Worm (Caenorhabditis elegans) whole organism, L4 larva: ENCODE results near the gene srab-13.
A peak's percentile ranks its signal among the peaks of the same experiment; 100 is the strongest.

Experiments used
- F26F4.8 ChIP-seq: fragments of 200-800 bp; sonication (Bioruptor generic); conservative IDR thresholded peaks from 2 replicates; pipeline ENCODE4 v1.3.6; 2022; ENCODE audit warnings: missing genetic modification characterization, missing compliant biosample characterization
- Y105C5A.15 ChIP-seq: fragments of 200-800 bp; sonication (Bioruptor generic); IDR thresholded peaks from 2 replicates; pipeline ENCODE4 v1.3.6; 2022; ENCODE audit warnings: missing genetic modification characterization, missing compliant biosample characterization
- Y48G9A.11 ChIP-seq: fragments of 200-800 bp; sonication (Bioruptor generic); IDR thresholded peaks from 2 replicates; pipeline ENCODE4 v1.3.6; 2022; ENCODE audit warnings: missing genetic modification reagents, missing genetic modification characterization, missing compliant biosample characterization
- Y75B8A.6 ChIP-seq: fragments of 200-800 bp; sonication (Bioruptor generic); IDR thresholded peaks from 2 replicates; pipeline ENCODE4 v1.3.6; 2022; ENCODE audit warnings: missing genetic modification reagents, missing genetic modification characterization, missing compliant biosample characterization
- ZK337.2 ChIP-seq: fragments of 200-800 bp; sonication (Bioruptor generic); IDR thresholded peaks from 2 replicates; pipeline ENCODE4 v1.3.6; 2022; ENCODE audit warnings: missing genetic modification reagents, missing genetic modification characterization, missing compliant biosample characterization
- aly-2 ChIP-seq: sonication (generic microtip); optimal IDR thresholded peaks from 2 replicates; lab custom pipeline; 2018; ENCODE audit warnings: missing biosample characterization, missing genetic modification characterization
- cey-2 ChIP-seq: sonication (generic microtip); optimal IDR thresholded peaks from 3 replicates; lab custom pipeline; 2017; ENCODE audit warnings: missing genetic modification characterization, mild to moderate bottlenecking, missing compliant biosample characterization, antibody characterized with exemption, borderline replicate concordance; ENCODE audit not compliant: insufficient read depth
- daf-12 ChIP-seq: fragments of 150-350 bp; optimal IDR thresholded peaks from 2 replicates; lab custom pipeline; 2014; ENCODE audit warnings: missing biosample characterization, missing genetic modification reagents, missing genetic modification characterization
- daf-16 ChIP-seq, 3 experiments: sonication (generic microtip); optimal IDR thresholded peaks; 2 replicates each; lab custom pipeline; 2016 to 2017; ENCODE audit warnings: missing genetic modification characterization in 3 of 3, missing genetic modification reagents in 3 of 3, mild to moderate bottlenecking in 2 of 3, missing compliant biosample characterization in 2 of 3, missing biosample characterization in 1 of 3, moderate library complexity in 1 of 3
- duxl-1 ChIP-seq: sonication (generic microtip); optimal IDR thresholded peaks from 2 replicates; lab custom pipeline; 2016; ENCODE audit warnings: mild to moderate bottlenecking, missing genetic modification characterization, moderate library complexity, missing compliant biosample characterization; ENCODE audit not compliant: poor library complexity
- egl-43 ChIP-seq: fragments of 200-800 bp; sonication (Bioruptor generic); IDR thresholded peaks from 2 replicates; pipeline ENCODE4 v1.3.6; 2022; ENCODE audit warnings: missing genetic modification reagents, missing genetic modification characterization, missing compliant biosample characterization
- fos-1 ChIP-seq: fragments of 150-350 bp; optimal IDR thresholded peaks from 2 replicates; lab custom pipeline; 2014; ENCODE audit warnings: missing biosample characterization, missing genetic modification characterization
- hlh-11 ChIP-seq: fragments of 200-800 bp; sonication (Bioruptor generic); optimal IDR thresholded peaks from 2 replicates; lab custom pipeline; 2018; ENCODE audit warnings: mild to moderate bottlenecking, missing genetic modification characterization, missing compliant biosample characterization
- hmg-1.1 ChIP-seq: fragments of 200-800 bp; sonication (Bioruptor generic); IDR thresholded peaks from 2 replicates; pipeline ENCODE4 v1.3.6; 2022; ENCODE audit warnings: missing genetic modification reagents, missing genetic modification characterization, missing compliant biosample characterization
- jun-1 ChIP-seq: fragments of 150-350 bp; optimal IDR thresholded peaks from 2 replicates; lab custom pipeline; 2014; ENCODE audit warnings: missing biosample characterization, missing genetic modification reagents, missing genetic modification characterization
- lim-7 ChIP-seq: fragments of 200-800 bp; sonication (Bioruptor generic); IDR thresholded peaks from 2 replicates; pipeline ENCODE4 v1.3.6; 2022; ENCODE audit warnings: missing genetic modification characterization, missing compliant biosample characterization
- lin-15B ChIP-seq: fragments of 150-350 bp; sonication (generic microtip); optimal IDR thresholded peaks from 3 replicates; lab custom pipeline; 2014; ENCODE audit warnings: missing biosample characterization, missing genetic modification characterization
- lin-29 ChIP-seq: fragments of 200-800 bp; sonication (Bioruptor generic); IDR thresholded peaks from 2 replicates; pipeline ENCODE4 v1.3.6; 2022; ENCODE audit warnings: missing genetic modification reagents, missing genetic modification characterization, missing compliant biosample characterization
- lin-38 ChIP-seq: fragments of 200-800 bp; sonication (Bioruptor generic); IDR thresholded peaks from 2 replicates; pipeline ENCODE4 v1.3.6; 2022; ENCODE audit warnings: missing genetic modification reagents, missing genetic modification characterization, missing compliant biosample characterization
- lin-39 ChIP-seq: fragments of 150-350 bp; optimal IDR thresholded peaks from 2 replicates; lab custom pipeline; 2014; ENCODE audit warnings: missing biosample characterization, missing genetic modification reagents, missing genetic modification characterization
- lir-3 ChIP-seq: sonication (generic microtip); optimal IDR thresholded peaks from 2 replicates; lab custom pipeline; 2016; ENCODE audit warnings: mild to moderate bottlenecking, missing genetic modification characterization, missing compliant biosample characterization
- madf-5 ChIP-seq, 2 experiments: fragments of 200-800 bp; sonication (Bioruptor generic); IDR thresholded peaks; 2 replicates each; pipeline ENCODE4 v1.3.6; 2022; ENCODE audit warnings: missing compliant biosample characterization in 2 of 2, missing genetic modification characterization in 2 of 2
- mes-2 ChIP-seq: sonication (generic microtip); optimal IDR thresholded peaks from 2 replicates; lab custom pipeline; 2016; ENCODE audit warnings: missing genotype, mild to moderate bottlenecking, missing genetic modification characterization, missing compliant biosample characterization; ENCODE audit not compliant: poor library complexity, severe bottlenecking
- mxl-2 ChIP-seq: fragments of 200-800 bp; sonication (Bioruptor generic); conservative IDR thresholded peaks from 2 replicates; pipeline ENCODE4 v1.3.6; 2022; ENCODE audit warnings: missing genetic modification reagents, missing genetic modification characterization, missing compliant biosample characterization
- nhr-10 ChIP-seq: fragments of 150-350 bp; optimal IDR thresholded peaks from 2 replicates; lab custom pipeline; 2014; ENCODE audit warnings: missing biosample characterization, missing genetic modification characterization
- nhr-102 ChIP-seq: sonication (generic microtip); optimal IDR thresholded peaks from 2 replicates; lab custom pipeline; 2016; ENCODE audit warnings: mild to moderate bottlenecking, missing genetic modification characterization, moderate library complexity, missing compliant biosample characterization
- nhr-11 ChIP-seq: fragments of 150-350 bp; optimal IDR thresholded peaks from 2 replicates; lab custom pipeline; 2014; ENCODE audit warnings: missing biosample characterization, missing genetic modification characterization
- nhr-111 ChIP-seq: fragments of 200-800 bp; sonication (Bioruptor generic); optimal IDR thresholded peaks from 2 replicates; lab custom pipeline; 2018; ENCODE audit warnings: mild to moderate bottlenecking, missing genetic modification characterization, missing compliant biosample characterization
- nhr-28 ChIP-seq: fragments of 150-350 bp; optimal IDR thresholded peaks from 2 replicates; lab custom pipeline; 2014; ENCODE audit warnings: missing biosample characterization, missing genetic modification characterization
- nhr-76 ChIP-seq: fragments of 150-350 bp; optimal IDR thresholded peaks from 2 replicates; lab custom pipeline; 2014; ENCODE audit warnings: missing biosample characterization, missing genetic modification characterization
- pha-4 ChIP-seq, 2 experiments: fragments of 150-350 bp in 1 of 2; fragments of 200-800 bp in 1 of 2; sonication (Bioruptor generic) in 1 of 2; IDR thresholded peaks in 1 of 2; optimal IDR thresholded peaks in 1 of 2; 2 replicates each; pipeline versions ENCODE4 v1.3.6 to Lab custom; 2014 to 2022; ENCODE audit warnings: missing genetic modification characterization in 2 of 2, missing genetic modification reagents in 2 of 2, missing biosample characterization in 1 of 2, missing compliant biosample characterization in 1 of 2
- rbr-2 ChIP-seq: sonication (generic microtip); optimal IDR thresholded peaks from 2 replicates; lab custom pipeline; 2016; ENCODE audit warnings: missing genotype, missing genetic modification characterization, missing compliant biosample characterization
- snpc-4 ChIP-seq: fragments of 150-350 bp; optimal IDR thresholded peaks from 2 replicates; lab custom pipeline; 2014; ENCODE audit warnings: missing biosample characterization, missing genetic modification characterization
- spr-1 ChIP-seq: sonication (generic microtip); optimal IDR thresholded peaks from 2 replicates; lab custom pipeline; 2016; ENCODE audit warnings: mild to moderate bottlenecking, missing genetic modification characterization, missing compliant biosample characterization
- spr-3 ChIP-seq: fragments of 200-800 bp; sonication (Bioruptor generic); optimal IDR thresholded peaks from 2 replicates; lab custom pipeline; 2018; ENCODE audit warnings: mild to moderate bottlenecking, missing genetic modification characterization, missing compliant biosample characterization
- tag-97 ChIP-seq: fragments of 200-800 bp; sonication (Bioruptor generic); IDR thresholded peaks from 2 replicates; pipeline ENCODE4 v1.3.6; 2022; ENCODE audit warnings: missing genetic modification characterization, missing compliant biosample characterization
- unc-130 ChIP-seq: sonication (generic microtip); optimal IDR thresholded peaks from 2 replicates; lab custom pipeline; 2016; ENCODE audit warnings: missing genetic modification reagents, missing genetic modification characterization, missing compliant biosample characterization
- unc-62 ChIP-seq, 3 experiments: fragments of 150-350 bp in 1 of 3; sonication (generic microtip); optimal IDR thresholded peaks in 2 of 3; peaks in 1 of 3; 1 replicate in 1 of 3; 2 replicates in 2 of 3; lab custom pipeline; 2014 to 2017; ENCODE audit warnings: missing biosample characterization in 3 of 3, missing genetic modification characterization in 3 of 3, missing genetic modification reagents in 3 of 3, missing genotype in 1 of 3
- vab-7 ChIP-seq: fragments of 200-800 bp; sonication (Bioruptor generic); IDR thresholded peaks from 2 replicates; pipeline ENCODE4 v1.3.6; 2022; ENCODE audit warnings: missing genetic modification reagents, missing genetic modification characterization, missing compliant biosample characterization
- zag-1 ChIP-seq: fragments of 150-350 bp; optimal IDR thresholded peaks from 2 replicates; lab custom pipeline; 2014; ENCODE audit warnings: missing biosample characterization, missing genetic modification characterization
- zfp-3 ChIP-seq: fragments of 200-800 bp; sonication (Bioruptor generic); conservative IDR thresholded peaks from 2 replicates; pipeline ENCODE4 v1.3.6; 2022; ENCODE audit warnings: missing genetic modification reagents, missing genetic modification characterization, missing compliant biosample characterization
- zip-11 ChIP-seq: fragments of 200-800 bp; sonication (Bioruptor generic); IDR thresholded peaks from 2 replicates; pipeline ENCODE4 v1.3.6; 2022; ENCODE audit warnings: missing genetic modification characterization, missing compliant biosample characterization

The srab-13 gene

DNA sequence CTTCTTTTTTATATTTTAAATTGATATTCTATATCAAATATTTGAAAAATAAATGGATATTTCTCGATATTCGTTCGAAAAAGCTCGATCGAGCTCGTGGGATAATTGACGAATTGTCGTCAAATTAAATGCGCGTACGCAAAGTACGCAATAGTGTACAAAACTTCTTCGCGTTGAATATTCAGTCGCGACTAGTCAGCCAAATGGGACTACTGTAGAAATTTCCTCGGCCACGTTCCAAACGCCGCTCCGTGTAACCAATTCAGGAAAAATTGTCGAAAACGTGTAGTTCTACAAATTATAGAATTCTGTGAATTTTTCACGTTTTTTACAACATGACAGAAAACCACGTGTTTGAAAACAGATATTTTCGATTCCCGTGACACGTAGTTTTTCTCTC is 19.3 kb downstream of the srab-13 start (continued):
- TF ChIP-seq unc-130 (GFP tag; lab: Kevin White, UChicago) (peak; percentile 91), daf-16 (GFP tag; optimal IDR thresholded peaks at IDR 0.05; lab: Kevin White, UChicago) (no peak), daf-16 (tag; optimal IDR thresholded peaks at IDR 0.05; lab: Kevin White, UChicago) (peak; percentile 25), Y75B8A.6 (GFP tag; lab: Robert Waterston, UW) (no peak), vab-7 (GFP tag; lab: Robert Waterston, UW) (no peak), mes-2 (tag; lab: Kevin White, UChicago) (peak; percentile 94), lin-38 (GFP tag; lab: Robert Waterston, UW) (peak; percentile 88), Y48G9A.11 (GFP tag; lab: Robert Waterston, UW) (peak; percentile 60; the same call in 1 of the 2 replicates)

DNA sequence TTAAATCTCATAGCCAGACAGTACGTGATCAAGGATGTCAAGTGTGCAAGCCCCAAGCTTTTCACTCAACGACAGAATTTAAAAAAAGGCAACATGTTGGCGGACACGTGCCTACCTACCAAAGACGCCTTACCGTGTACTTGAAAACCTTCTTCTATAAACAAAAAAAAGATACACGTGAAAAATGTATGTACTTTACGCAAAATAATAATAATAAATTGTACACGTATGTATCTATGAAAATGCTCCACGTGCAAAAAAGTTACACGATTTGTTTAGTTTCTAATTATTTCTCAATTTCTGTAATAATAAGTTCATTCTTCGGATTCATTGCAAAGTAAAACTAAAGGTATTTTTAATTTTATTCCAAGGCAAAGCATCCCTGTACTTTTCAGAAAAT is 23.0 kb downstream of the srab-13 start, which contains the start of gene cysl-4:
Gene cysl-4, plus strand, starts transcription at position 301 of the 400 bp plus-strand sequence.
- TF ChIP-seq unc-62 (GFP tag; optimal IDR thresholded peaks at IDR 0.05 in 1 of 2; lab: Kevin White, UChicago) (peak in 1 of 2 experiments; percentile 16), unc-62 (tag; optimal IDR thresholded peaks at IDR 0.05; lab: Kevin White, UChicago) (no peak), rbr-2 (tag; lab: Kevin White, UChicago) (no peak), jun-1 (tag; lab: Kevin White, UChicago) (no peak)
- TF ChIP-seq, all 104 proteins: peak for 1

DNA sequence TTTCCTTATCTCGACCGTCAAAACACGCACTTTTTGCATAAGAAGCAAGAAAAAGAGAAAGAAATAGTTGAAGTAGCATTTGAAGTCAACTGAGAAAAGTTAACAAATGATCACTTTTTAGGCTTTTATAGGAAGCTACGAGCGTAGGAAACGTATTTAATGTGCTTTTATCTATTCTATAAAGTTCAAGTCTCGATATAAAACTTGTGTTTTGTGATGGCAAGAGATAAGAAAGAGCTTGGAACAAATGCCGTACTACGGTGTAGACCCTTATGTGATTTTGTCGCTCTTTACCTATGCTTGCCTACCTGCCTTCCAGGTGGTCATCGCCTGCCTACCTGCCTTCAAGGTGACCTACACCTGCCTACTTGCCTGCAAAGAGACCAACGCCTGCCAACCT is 23.5 kb downstream of the srab-13 start, which contains the start of gene clec-206:
Gene clec-206, minus strand, starts transcription at position 101 of the 400 bp plus-strand sequence.
- TF ChIP-seq mxl-2 (GFP tag; lab: Robert Waterston, UW) (no peak), Y105C5A.15 (no peak), nhr-111 (GFP tag; lab: Kevin White, UChicago) (no peak), F26F4.8 (GFP tag; lab: Robert Waterston, UW) (no peak), lim-7 (no peak)

DNA sequence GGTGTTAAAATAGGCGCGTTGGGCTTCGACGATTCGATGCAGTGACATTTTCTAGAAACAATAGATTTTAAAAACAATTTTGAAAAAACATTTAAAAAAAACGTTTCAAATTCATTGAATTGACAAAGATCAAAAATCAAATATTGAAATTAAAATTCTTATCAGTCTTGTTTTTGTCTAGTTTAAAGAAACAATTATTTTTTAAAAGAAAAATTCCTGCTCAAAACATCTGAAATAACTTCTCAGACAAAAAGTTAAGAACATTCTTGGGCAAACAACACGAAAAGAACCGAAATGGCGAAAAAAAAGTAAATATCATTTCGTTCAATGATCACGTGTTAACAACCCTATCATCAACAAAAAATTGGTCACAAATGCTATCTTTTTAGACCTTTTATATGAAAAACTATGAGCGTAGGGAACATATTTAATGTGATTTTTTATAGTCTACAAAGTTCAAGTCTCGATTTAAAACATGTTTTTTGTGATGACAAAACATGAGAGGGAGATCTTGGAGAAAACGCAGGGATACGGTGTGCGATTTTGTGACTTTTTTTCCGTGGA is 28.1 kb downstream of the srab-13 start, which contains the start of gene alh-5:
Gene alh-5, minus strand, starts transcription at position 51 of the 564 bp plus-strand sequence.
- TF ChIP-seq duxl-1 (tag; lab: Kevin White, UChicago) (no peak), spr-3 (GFP tag; lab: Kevin White, UChicago) (no peak), lim-7 (no peak), snpc-4 (tag; lab: Kevin White, UChicago) (no peak), ZK337.2 (no peak), aly-2 (tag; lab: Kevin White, UChicago) (no peak), lin-29 (no peak), nhr-111 (GFP tag; lab: Kevin White, UChicago) (no peak), hlh-11 (peak; percentile 31), tag-97 (GFP tag; lab: Robert Waterston, UW) (no peak), Y48G9A.11 (GFP tag; lab: Robert Waterston, UW) (no peak), pha-4 (GFP tag; IDR thresholded peaks at IDR 0.05; lab: Robert Waterston, UW) (no peak), pha-4 (tag; optimal IDR thresholded peaks at IDR 0.05; lab: Kevin White, UChicago) (no peak), daf-12 (tag; lab: Kevin White, UChicago) (no peak), madf-5 (GFP tag; IDR thresholded peaks at IDR 0.05; lab: Robert Waterston, UW) (no peak), hmg-1.1 (GFP tag; lab: Robert Waterston, UW) (no peak), zip-11 (no peak), nhr-28 (tag; lab: Kevin White, UChicago) (peak; percentile 99), nhr-11 (tag; lab: Kevin White, UChicago) (no peak), lin-39 (no peak), nhr-102 (tag; lab: Kevin White, UChicago) (no peak), spr-1 (tag; lab: Kevin White, UChicago) (no peak), cey-2 (tag; lab: Kevin White, UChicago) (no peak), nhr-10 (tag; lab: Kevin White, UChicago) (no peak), lin-15B (tag; lab: Kevin White, UChicago) (no peak), jun-1 (tag; lab: Kevin White, UChicago) (no peak), zfp-3 (GFP tag; lab: Robert Waterston, UW) (no peak), fos-1 (no peak), unc-130 (GFP tag; lab: Kevin White, UChicago) (no peak), lir-3 (tag; lab: Kevin White, UChicago) (no peak), mxl-2 (GFP tag; lab: Robert Waterston, UW) (no peak), zag-1 (tag; lab: Kevin White, UChicago) (no peak), nhr-76 (tag; lab: Kevin White, UChicago) (no peak), rbr-2 (tag; lab: Kevin White, UChicago) (no peak), egl-43 (GFP tag; lab: Robert Waterston, UW) (no peak)
